Worm (Caenorhabditis elegans): ENCODE measurements around the gene Y47D3A.14.

The Y47D3A.14 gene

DNA sequence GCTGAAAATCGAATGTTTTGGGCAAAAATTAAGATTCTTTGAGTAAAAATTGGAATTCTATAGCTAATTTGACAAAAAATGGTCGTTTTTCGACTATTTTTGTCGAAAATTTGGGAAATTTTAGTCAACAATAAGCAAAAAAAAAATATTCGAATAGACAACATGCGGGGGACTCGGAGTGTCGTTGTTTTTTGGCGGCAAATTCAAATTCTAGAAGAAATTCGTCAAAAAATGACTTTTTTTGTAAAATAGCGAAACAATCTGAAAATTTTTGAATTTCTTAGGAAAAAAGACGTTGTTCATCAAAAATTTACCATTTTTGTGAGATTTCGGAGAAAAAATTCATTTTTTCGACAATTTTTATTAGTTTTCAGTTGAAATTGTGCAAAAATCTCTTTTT is 47.0 kb upstream of the Y47D3A.14 start:
- TF ChIP-seq nhr-42 (GFP tag; IDR thresholded peaks at IDR 0.05) (no peak), fos-1 (tag; optimal IDR thresholded peaks at IDR 0.05) (no peak), aha-1 (tag) (peak; percentile 32)

DNA sequence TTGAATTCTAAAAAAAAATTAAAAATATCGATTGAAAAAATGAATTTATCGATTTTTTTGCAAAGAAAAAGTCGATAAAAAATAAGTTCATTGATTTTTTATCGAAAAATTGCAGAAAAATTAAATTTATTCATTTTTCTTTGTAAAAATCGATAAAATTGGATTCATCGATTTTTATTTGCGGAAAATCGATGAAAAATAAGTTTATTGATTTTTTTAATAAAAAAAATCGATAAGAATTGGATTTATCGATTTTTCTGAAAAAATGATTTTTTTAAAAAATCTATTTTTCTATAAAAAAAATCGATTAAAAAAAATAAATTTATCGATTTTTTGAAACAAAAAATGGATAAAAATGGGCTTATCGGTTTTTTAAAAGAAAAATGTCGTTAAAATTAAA is 43.3 kb upstream of the Y47D3A.14 start:
- TF ChIP-seq Y75B8A.6 (GFP tag; IDR thresholded peaks at IDR 0.05) (no peak), ceh-28 (tag; optimal IDR thresholded peaks at IDR 0.05) (peak; percentile 92), daf-16 (GFP tag; optimal IDR thresholded peaks at IDR 0.05) (no peak), daf-16 (tag; optimal IDR thresholded peaks at IDR 0.05) (no peak)

DNA sequence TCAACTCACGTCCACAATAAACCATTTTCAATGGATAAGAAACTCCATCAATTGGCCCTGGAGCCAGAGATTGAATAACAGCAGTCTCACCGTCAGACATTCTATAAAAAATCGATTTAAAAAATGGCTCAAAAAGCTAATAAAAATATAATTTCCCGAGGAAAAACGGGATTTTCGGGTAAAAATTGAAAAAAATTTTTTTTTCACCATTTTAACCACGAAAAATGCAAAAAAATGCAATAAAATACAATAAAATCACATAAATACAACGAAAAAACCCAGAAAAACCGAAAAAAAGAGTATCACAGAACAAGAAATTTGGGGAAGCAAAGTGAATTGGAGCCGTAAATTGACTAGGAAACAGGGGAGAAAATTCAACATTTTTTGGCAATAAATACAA is 42.1 kb upstream of the Y47D3A.14 start, which contains the start of gene Y47D3A.21:
Y47D3A.21 (minus strand) TSS at position 101 of the 400 bp plus-strand sequence.
- TF ChIP-seq set-16 (GFP tag; IDR thresholded peaks at IDR 0.05) (no peak), skn-1 (tag; optimal IDR thresholded peaks at IDR 0.05) (no peak), egl-27 (tag; optimal IDR thresholded peaks at IDR 0.05) (no peak), dmd-9 (GFP tag; IDR thresholded peaks at IDR 0.05) (no peak), lin-39 (tag; optimal IDR thresholded peaks at IDR 0.05) (no peak), nhr-28 (tag; optimal IDR thresholded peaks at IDR 0.05) (no peak), hif-1 (tag; optimal IDR thresholded peaks at IDR 0.05) (no peak), sdz-12 (GFP tag; optimal IDR thresholded peaks at IDR 0.05) (no peak), F10B5.3 (tag; optimal IDR thresholded peaks at IDR 0.05) (no peak), cey-2 (tag; optimal IDR thresholded peaks at IDR 0.05; ENCODE audit: borderline replicate concordance, insufficient read depth) (no peak)

DNA sequence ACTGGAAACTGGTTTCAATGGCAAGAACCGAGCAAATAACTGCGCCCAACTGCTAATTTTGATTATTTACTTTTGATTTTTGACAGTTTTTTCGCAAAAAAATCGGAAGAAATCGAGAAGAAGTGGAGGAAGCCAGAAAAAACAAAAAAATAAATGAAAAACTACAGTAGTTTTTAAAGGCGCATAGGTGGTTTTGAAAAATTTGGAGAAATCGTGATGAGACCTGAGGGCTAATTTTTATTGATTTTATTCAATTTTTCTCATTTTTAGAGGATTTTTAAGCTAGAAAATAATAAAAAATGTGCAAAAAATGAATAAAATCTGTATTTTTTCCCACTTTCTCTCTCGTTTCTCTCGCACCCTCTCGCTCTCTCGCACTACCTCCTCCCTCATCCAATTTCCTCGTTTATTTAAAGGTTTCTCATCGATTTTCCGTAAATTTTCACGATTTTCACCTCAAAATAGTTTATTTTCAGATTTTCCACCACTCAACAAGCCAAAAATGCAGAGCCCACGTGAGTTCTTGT is 38.0 kb upstream of the Y47D3A.14 start, which contains the start of gene Y47D3A.20:
Y47D3A.20 (plus strand) TSS at position 477 of the 527 bp plus-strand sequence.
- no peak for TF ChIP-seq tag-97 (GFP tag; IDR thresholded peaks at IDR 0.05)
- TF ChIP-seq lin-39 (tag; optimal IDR thresholded peaks at IDR 0.05): no peak
- no peak for TF ChIP-seq zip-2 (tag; optimal IDR thresholded peaks at IDR 0.05)
- no peak for TF ChIP-seq spr-1 (tag; optimal IDR thresholded peaks at IDR 0.05)
- TF ChIP-seq dmd-9 (GFP tag; IDR thresholded peaks at IDR 0.05): no peak
- no peak for TF ChIP-seq mep-1 (tag; optimal IDR thresholded peaks at IDR 0.05)
- no peak for TF ChIP-seq aha-1 (tag)
- no peak for TF ChIP-seq daf-16 (GFP tag; optimal IDR thresholded peaks at IDR 0.05)
- no peak for TF ChIP-seq daf-16 (tag; optimal IDR thresholded peaks at IDR 0.05)
- TF ChIP-seq arid-1 (GFP tag; conservative IDR thresholded peaks at IDR 0.05): no peak
- no peak for TF ChIP-seq nhr-111 (GFP tag; optimal IDR thresholded peaks at IDR 0.05)
- TF ChIP-seq daf-12 (tag; optimal IDR thresholded peaks at IDR 0.05): no peak
- no peak for TF ChIP-seq vab-7 (GFP tag; IDR thresholded peaks at IDR 0.05)
- no peak for TF ChIP-seq jun-1 (tag; optimal IDR thresholded peaks at IDR 0.05)
- no peak for TF ChIP-seq aly-2 (tag; optimal IDR thresholded peaks at IDR 0.05)
- TF ChIP-seq cey-2 (tag; optimal IDR thresholded peaks at IDR 0.05; ENCODE audit: borderline replicate concordance, insufficient read depth): no peak
- no peak for TF ChIP-seq F26F4.8 (GFP tag; conservative IDR thresholded peaks at IDR 0.05)
- TF ChIP-seq mxl-3 (GFP tag; optimal IDR thresholded peaks at IDR 0.05): no peak
- no peak for TF ChIP-seq ces-1 (GFP tag; optimal IDR thresholded peaks at IDR 0.05)
- no peak for TF ChIP-seq gei-8 (GFP tag; optimal IDR thresholded peaks at IDR 0.05)

DNA sequence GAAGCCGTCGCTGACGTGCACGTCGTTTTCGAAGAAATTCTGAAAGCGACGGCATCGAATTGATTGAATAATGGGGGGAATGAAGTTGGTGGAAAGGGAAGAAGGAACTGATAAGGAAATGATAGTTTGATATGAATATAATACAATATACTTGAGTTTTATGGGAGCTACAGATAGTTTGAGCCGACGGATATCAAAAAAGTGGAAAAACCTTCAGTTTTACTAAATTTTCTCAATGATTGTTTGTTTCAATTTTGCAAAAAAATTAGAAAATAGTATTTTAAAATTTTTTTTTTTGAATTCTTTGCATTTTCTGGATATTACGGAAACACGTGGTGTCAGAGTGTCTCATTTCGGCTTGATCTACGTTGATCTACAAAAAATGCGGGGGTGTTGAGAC is 34.1 kb upstream of the Y47D3A.14 start, which contains the start of gene obr-1:
obr-1 (minus strand) TSS at position 101 of the 400 bp plus-strand sequence.
- TF ChIP-seq tag-97 (GFP tag; IDR thresholded peaks at IDR 0.05) (no peak), nhr-28 (tag; optimal IDR thresholded peaks at IDR 0.05) (peak; percentile 18)

DNA sequence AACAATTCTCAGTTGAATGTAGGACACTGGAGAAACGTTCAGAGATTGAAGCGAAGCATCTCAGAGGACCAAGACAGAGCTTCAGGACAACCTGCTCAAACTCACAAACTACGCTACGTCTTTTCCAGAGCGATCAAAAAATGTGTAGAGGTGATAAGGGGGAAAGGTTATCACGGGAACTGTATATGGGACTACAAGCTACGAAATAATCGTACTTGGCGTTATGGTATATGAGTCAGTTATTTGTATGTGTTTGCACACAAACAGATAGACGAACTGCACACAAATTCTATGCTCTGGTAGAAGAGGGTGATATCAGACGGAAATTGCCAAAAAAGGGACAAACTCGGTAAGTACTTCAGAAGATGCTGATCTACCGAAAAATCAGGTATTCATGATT is 32.5 kb upstream of the Y47D3A.14 start:
- TF ChIP-seq aha-1 (tag) (no peak), daf-16 (GFP tag; optimal IDR thresholded peaks at IDR 0.05) (no peak), daf-16 (tag; optimal IDR thresholded peaks at IDR 0.05) (peak; percentile 30), nhr-25 (tag; optimal IDR thresholded peaks at IDR 0.05; ENCODE audit: borderline replicate concordance, insufficient read depth) (no peak), nhr-28 (tag; optimal IDR thresholded peaks at IDR 0.05) (peak; percentile 99), dmd-6 (GFP tag; IDR thresholded peaks at IDR 0.05) (peak; percentile 20; the same call in 1 of the 2 replicates)
